Worm (Caenorhabditis elegans): Measurements from ENCODE around the gene Y43F8C.11.

- no peak for TF ChIP-seq ama-1 (optimal IDR thresholded peaks at IDR 0.05)
- no peak for TF ChIP-seq unc-55 (GFP tag; optimal IDR thresholded peaks at IDR 0.05)
- TF ChIP-seq nhr-23 (tag; optimal IDR thresholded peaks at IDR 0.05): no peak
- no peak for TF ChIP-seq ztf-11 (tag; optimal IDR thresholded peaks at IDR 0.05)
- no peak for TF ChIP-seq mab-5 (tag; optimal IDR thresholded peaks at IDR 0.05)
- no peak for TF ChIP-seq ceh-16 (tag; optimal IDR thresholded peaks at IDR 0.05)
- TF ChIP-seq elt-3 (tag; optimal IDR thresholded peaks at IDR 0.05): no peak
- TF ChIP-seq peb-1 (tag; optimal IDR thresholded peaks at IDR 0.05): no peak
- TF ChIP-seq lsy-2 (tag; optimal IDR thresholded peaks at IDR 0.05): peak in 1 of 2 experiments; percentile 9
- no peak for TF ChIP-seq egl-27 (tag; optimal IDR thresholded peaks at IDR 0.05)
- no peak for TF ChIP-seq lin-13 (GFP tag; optimal IDR thresholded peaks at IDR 0.05)
- TF ChIP-seq unc-62 (GFP tag; optimal IDR thresholded peaks at IDR 0.05): no peak
- TF ChIP-seq crh-2 (tag; optimal IDR thresholded peaks at IDR 0.05): no peak
Observed at ce11 chrV:19623523-19624312, 46.3 kb upstream of the Y43F8C.11 start.

Measured in whole organism, L2 larva.